Fruit fly (Drosophila melanogaster): Measurements from ENCODE around the gene Rat1.

Gene Rat1

DNA sequence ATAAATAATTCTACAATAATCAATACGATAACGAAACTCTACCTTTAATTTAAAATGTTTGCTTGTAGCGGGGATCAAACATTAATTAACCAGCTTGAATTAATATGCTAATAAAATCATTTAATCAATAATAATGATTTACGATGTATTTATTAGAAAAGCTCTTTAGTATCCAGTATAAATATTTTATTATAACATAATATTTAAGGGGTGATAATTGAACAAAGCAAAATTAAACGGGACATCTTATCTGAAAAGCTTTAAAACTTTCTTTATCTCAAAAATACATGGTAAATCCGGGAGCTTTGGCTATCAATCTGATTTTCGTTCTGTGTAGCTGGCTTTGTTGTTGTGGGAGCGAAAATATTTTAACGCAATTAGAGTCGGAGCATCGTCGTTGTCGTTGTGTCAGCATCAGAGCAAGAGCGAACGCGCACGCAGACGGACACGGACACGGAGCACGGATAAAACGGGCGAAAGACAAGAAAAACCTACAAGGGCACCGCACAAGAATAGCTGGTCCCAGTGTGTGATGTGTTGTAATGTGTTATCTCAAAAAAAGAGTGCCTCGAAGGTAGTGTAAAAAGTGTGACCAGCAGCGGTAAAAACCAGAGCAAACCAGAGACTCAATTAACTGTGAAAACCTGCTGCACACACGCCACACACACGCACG lies 33.2 kb upstream of the Rat1 start, which contains the start of gene Nlg2 (continued):
- TF ChIP-seq CG14860 (GFP tag; IDR thresholded peaks at IDR 0.05; ENCODE audit: partially characterized antibody) (no peak), CG30403 (GFP tag; optimal IDR thresholded peaks at IDR 0.05) (peak; percentile 72), Lpt (GFP tag; optimal IDR thresholded peaks at IDR 0.05) (no peak), CG12104 (GFP tag; optimal IDR thresholded peaks at IDR 0.05) (peak; percentile 41), CG7271 (tag; optimal IDR thresholded peaks at IDR 0.05) (no peak), YL-1 (GFP tag; optimal IDR thresholded peaks at IDR 0.05) (no peak), rib (GFP tag; IDR thresholded peaks at IDR 0.05) (no peak), Ets97D (GFP tag; optimal IDR thresholded peaks at IDR 0.05) (no peak), zen2 (GFP tag; IDR thresholded peaks at IDR 0.05; ENCODE audit: partially characterized antibody) (no peak), ttk (GFP tag; IDR thresholded peaks at IDR 0.05) (peak; percentile 21; the same call in 1 of the 2 replicates), CG10366 (GFP tag; IDR thresholded peaks at IDR 0.05) (no peak), Rfx (GFP tag; IDR thresholded peaks at IDR 0.05) (0 out of 2 replicates have a peak, but pooled peaks have one; percentile 13), btn (GFP tag; optimal IDR thresholded peaks at IDR 0.05) (no peak), Taf1 (GFP tag; IDR thresholded peaks at IDR 0.05) (no peak), CG7556 (GFP tag; optimal IDR thresholded peaks at IDR 0.05) (peak; percentile 90), cas (GFP tag; IDR thresholded peaks at IDR 0.05) (no peak), CG18262 (tag; optimal IDR thresholded peaks at IDR 0.05) (peak; percentile 74), pum (GFP tag; optimal IDR thresholded peaks at IDR 0.05) (no peak), CG6813 (GFP tag; optimal IDR thresholded peaks at IDR 0.05) (peak; percentile 35), Awh (GFP tag; IDR thresholded peaks at IDR 0.05) (no peak), CG17568 (GFP tag; optimal IDR thresholded peaks at IDR 0.05) (no peak), tx (GFP tag; optimal IDR thresholded peaks at IDR 0.05) (no peak), Atf-2 (GFP tag; optimal IDR thresholded peaks at IDR 0.05) (no peak), zfh2 (GFP tag; optimal IDR thresholded peaks at IDR 0.05) (no peak), odd (GFP tag; optimal IDR thresholded peaks at IDR 0.05) (peak; percentile 60), CG12769 (tag; optimal IDR thresholded peaks at IDR 0.05) (no peak), CG18764 (GFP tag; optimal IDR thresholded peaks at IDR 0.05) (peak; percentile 32), CG10209 (GFP tag; optimal IDR thresholded peaks at IDR 0.05) (peak; percentile 60), Meics (GFP tag; optimal IDR thresholded peaks at IDR 0.05) (peak; percentile 79), trh (GFP tag; optimal IDR thresholded peaks at IDR 0.05) (no peak), crp (GFP tag; optimal IDR thresholded peaks at IDR 0.05) (no peak), CG8089 (GFP tag; optimal IDR thresholded peaks at IDR 0.05) (no peak), Oli (tag; optimal IDR thresholded peaks at IDR 0.05) (peak; percentile 55), trem (tag; optimal IDR thresholded peaks at IDR 0.05) (peak; percentile 2), CoRest (tag; optimal IDR thresholded peaks at IDR 0.05) (peak; percentile 80), CG17359 (tag; optimal IDR thresholded peaks at IDR 0.05) (peak; percentile 54), Neu2 (GFP tag; optimal IDR thresholded peaks at IDR 0.05; ENCODE audit: borderline replicate concordance) (no peak), CG6854 (GFP tag; optimal IDR thresholded peaks at IDR 0.05) (peak; percentile 78), CG3163 (GFP tag; optimal IDR thresholded peaks at IDR 0.05) (no peak), cato (GFP tag; optimal IDR thresholded peaks at IDR 0.05; ENCODE audit: borderline replicate concordance) (no peak), CG16863 (GFP tag; optimal IDR thresholded peaks at IDR 0.05) (no peak), Sox102F (GFP tag; optimal IDR thresholded peaks at IDR 0.05) (peak; percentile 70), CG42726 (GFP tag; IDR thresholded peaks at IDR 0.05; ENCODE audit: partially characterized antibody) (no peak), CG2129 (GFP tag; IDR thresholded peaks at IDR 0.05; ENCODE audit: partially characterized antibody) (no peak), unc-4 (GFP tag; IDR thresholded peaks at IDR 0.05; ENCODE audit: partially characterized antibody) (no peak), Atf3 (GFP tag; optimal IDR thresholded peaks at IDR 0.05) (no peak), salm (tag; optimal IDR thresholded peaks at IDR 0.05) (peak; percentile 9), ewg (GFP tag; optimal IDR thresholded peaks at IDR 0.05) (no peak), knrl (GFP tag; IDR thresholded peaks at IDR 0.05; ENCODE audit: partially characterized antibody) (no peak)
